Worm (Caenorhabditis elegans) whole organism, L4/young adult: ENCODE data around the gene dmd-5.

Source experiments
- W03F9.2 ChIP-seq: fragments of 150-350 bp; optimal IDR thresholded peaks from 2 replicates; lab custom pipeline; 2014; ENCODE audit warnings: missing biosample characterization, missing genetic modification characterization
- dao-5 ChIP-seq: sonication (generic microtip); optimal IDR thresholded peaks from 2 replicates; lab custom pipeline; 2016; ENCODE audit warnings: missing genotype, missing genetic modification characterization, moderate library complexity, missing compliant biosample characterization
- him-1 ChIP-seq: sonication (generic microtip); optimal IDR thresholded peaks from 2 replicates; lab custom pipeline; 2016; ENCODE audit warnings: missing genotype, missing genetic modification reagents, missing genetic modification characterization, missing compliant biosample characterization

- TF ChIP-seq him-1 (tag; lab: Kevin White, UChicago) (no peak), dao-5 (tag; lab: Kevin White, UChicago) (no peak), W03F9.2 (tag; lab: Kevin White, UChicago) (no peak)
Observed at ce11 chrII:5785504-5785903, 11.5 kb upstream of the dmd-5 start.
